Worm (Caenorhabditis elegans): ENCODE measurements around the gene F01D5.6.

ce11 chrII:13964325-13964724 is 42.0 kb upstream of the F01D5.6 start:
- no peak for TF ChIP-seq tra-4 (tag; optimal IDR thresholded peaks at IDR 0.05)
- TF ChIP-seq ama-1 (optimal IDR thresholded peaks at IDR 0.05), result no peak

All from whole organism, early embryonic.